Fruit fly (Drosophila melanogaster) whole organism, wandering third instar larva: Measurements from ENCODE around the gene Taf4.

Source experiments
- Abd-B ChIP-seq: fragments of >200 bp; optimal IDR thresholded peaks from 2 replicates; lab custom pipeline; 2017; ENCODE audit warnings: missing biosample characterization, missing genetic modification characterization
- Dif ChIP-seq: fragments of 200-275, 200-300 bp; sonication (Bioruptor generic); optimal IDR thresholded peaks from 2 replicates; lab custom pipeline; 2018; ENCODE audit warnings: missing biosample characterization, missing genetic modification characterization; ENCODE audit not compliant: partially characterized antibody
- Hr78 ChIP-seq: fragments of >200 bp; optimal IDR thresholded peaks from 2 replicates; lab custom pipeline; 2017; ENCODE audit warnings: missing biosample characterization, missing genetic modification characterization
- Mio ChIP-seq: sonication (Bioruptor generic); optimal IDR thresholded peaks from 2 replicates; lab custom pipeline; 2016; ENCODE audit warnings: missing biosample characterization, missing genetic modification characterization
- dmrt93B ChIP-seq: fragments of 200-800 bp; sonication (Bioruptor generic); optimal IDR thresholded peaks from 2 replicates; lab custom pipeline; 2018; ENCODE audit warnings: missing biosample characterization, mild to moderate bottlenecking, missing genetic modification characterization
- psq ChIP-seq: fragments of 200-800 bp; sonication (Bioruptor generic); optimal IDR thresholded peaks from 3 replicates; lab custom pipeline; 2017; ENCODE audit warnings: missing biosample characterization, mild to moderate bottlenecking, missing genetic modification characterization, moderate library complexity
- usp ChIP-seq: fragments of >200 bp; optimal IDR thresholded peaks from 2 replicates; lab custom pipeline; 2017; ENCODE audit warnings: missing biosample characterization, missing genetic modification characterization

DNA sequence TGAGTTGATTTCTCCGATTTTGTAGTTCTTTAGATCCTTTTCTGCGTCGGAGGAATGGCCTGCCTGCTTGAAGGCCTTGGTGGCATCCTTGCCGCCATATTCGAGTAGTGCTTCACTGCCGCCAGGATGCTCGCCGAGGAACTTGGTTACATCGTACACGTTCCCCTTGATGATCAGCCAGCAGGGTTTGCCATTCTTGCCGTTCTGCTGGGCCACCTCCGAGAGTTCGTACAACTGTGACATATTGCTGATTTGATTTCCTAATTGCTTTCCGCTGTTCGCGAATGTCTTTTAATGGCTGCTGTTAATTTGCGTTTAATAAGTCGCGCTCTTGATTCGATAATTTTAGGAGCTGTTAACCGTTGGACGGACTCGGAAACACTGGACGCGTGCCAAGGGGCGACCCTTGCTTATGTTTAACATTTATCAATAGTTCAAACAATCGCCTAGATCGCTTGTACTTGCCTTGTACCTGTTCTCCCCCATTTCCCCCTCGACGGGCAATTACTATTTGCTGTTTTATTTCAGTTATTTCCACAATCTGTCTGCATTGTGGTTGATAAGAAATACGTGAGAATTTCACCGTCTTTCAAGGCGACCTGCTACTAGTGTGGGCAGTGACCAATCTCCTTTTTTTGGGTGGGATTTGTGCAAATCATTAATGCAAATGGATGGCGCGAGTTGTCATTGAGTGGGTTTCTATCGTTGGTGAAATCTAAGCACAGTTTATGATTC, 24.0 kb downstream of the Taf4 start:
- no peak for TF ChIP-seq psq
- TF ChIP-seq Mio (GFP tag; lab: Kevin White, UChicago), result no peak
- TF ChIP-seq Hr78, result no peak
- TF ChIP-seq usp (GFP tag; lab: Kevin White, UChicago), result no peak
- TF ChIP-seq Dif (GFP tag; lab: Kevin White, UChicago), result no peak
- TF ChIP-seq Abd-B (GFP tag; lab: Kevin White, UChicago), result no peak
- no peak for TF ChIP-seq dmrt93B (GFP tag; lab: Kevin White, UChicago)
